Fruit fly (Drosophila melanogaster) whole organism, wandering third instar larva: ENCODE data around the gene Scgdelta.

Experiments
- CG32264 ChIP-seq: fragments of 200-800 bp; sonication (Bioruptor generic); optimal IDR thresholded peaks from 2 replicates; lab custom pipeline; 2016; ENCODE audit warnings: missing biosample characterization, missing genetic modification characterization
- CG9705 ChIP-seq: fragments of 200-800 bp; sonication (Bioruptor generic); optimal IDR thresholded peaks from 2 replicates; lab custom pipeline; 2018; ENCODE audit warnings: missing biosample characterization, mild to moderate bottlenecking, missing genetic modification characterization
- CrebA ChIP-seq: fragments of 200-800 bp; sonication (Bioruptor generic); optimal IDR thresholded peaks from 2 replicates; lab custom pipeline; 2016; ENCODE audit warnings: missing biosample characterization, mild to moderate bottlenecking, missing genetic modification characterization, borderline replicate concordance
- Dfd ChIP-seq: fragments of >200 bp; optimal IDR thresholded peaks from 2 replicates; lab custom pipeline; 2017; ENCODE audit warnings: missing biosample characterization, missing genetic modification characterization
- Dif ChIP-seq: fragments of 200-275, 200-300 bp; sonication (Bioruptor generic); optimal IDR thresholded peaks from 2 replicates; lab custom pipeline; 2018; ENCODE audit warnings: missing biosample characterization, missing genetic modification characterization; ENCODE audit not compliant: partially characterized antibody
- GATAd ChIP-seq: sonication (Bioruptor generic); optimal IDR thresholded peaks from 2 replicates; lab custom pipeline; 2016; ENCODE audit warnings: missing biosample characterization, missing genetic modification characterization
- HLH106 ChIP-seq: fragments of 200-800 bp; optimal IDR thresholded peaks from 3 replicates; lab custom pipeline; 2019; ENCODE audit warnings: missing biosample characterization, mild to moderate bottlenecking, missing genetic modification characterization, moderate library complexity
- Hr83 ChIP-seq: fragments of 200-300 bp; sonication (Bioruptor generic); optimal IDR thresholded peaks from 2 replicates; lab custom pipeline; 2016; ENCODE audit warnings: missing biosample characterization, mild to moderate bottlenecking, missing genetic modification characterization, moderate library complexity; ENCODE audit not compliant: poor library complexity, severe bottlenecking
- Mio ChIP-seq: sonication (Bioruptor generic); optimal IDR thresholded peaks from 2 replicates; lab custom pipeline; 2016; ENCODE audit warnings: missing biosample characterization, missing genetic modification characterization
- Myc ChIP-seq: fragments of >200 bp; optimal IDR thresholded peaks from 2 replicates; lab custom pipeline; 2017
- N ChIP-seq: fragments of >200 bp; optimal IDR thresholded peaks from 2 replicates; lab custom pipeline; 2018; ENCODE audit warnings: missing biosample characterization, missing external identifiers, missing genetic modification characterization
- OdsH ChIP-seq: fragments of 200-800 bp; sonication (Bioruptor generic); optimal IDR thresholded peaks from 2 replicates; lab custom pipeline; 2016; ENCODE audit warnings: missing biosample characterization, mild to moderate bottlenecking, missing genetic modification characterization
- Rel ChIP-seq, 2 experiments: fragments of 200-800 bp; sonication (Bioruptor generic) in 1 of 2; optimal IDR thresholded peaks; 2 replicates in 1 of 2; 3 replicates in 1 of 2; lab custom pipeline; 2016 to 2019; ENCODE audit warnings: mild to moderate bottlenecking in 2 of 2, missing biosample characterization in 2 of 2, missing genetic modification characterization in 2 of 2, moderate library complexity in 1 of 2
- Sp1 ChIP-seq: fragments of 200-800 bp; sonication (Bioruptor generic); optimal IDR thresholded peaks from 3 replicates; lab custom pipeline; 2019; ENCODE audit warnings: missing biosample characterization, mild to moderate bottlenecking, missing genetic modification characterization, moderate library complexity
- Vsx2 ChIP-seq: fragments of 200-300, 225-300 bp; sonication (Bioruptor generic); optimal IDR thresholded peaks from 2 replicates; lab custom pipeline; 2018; ENCODE audit warnings: missing biosample characterization, missing genetic modification characterization; ENCODE audit not compliant: partially characterized antibody
- br ChIP-seq: fragments of 200-800 bp; sonication (Bioruptor generic); optimal IDR thresholded peaks from 2 replicates; lab custom pipeline; 2016; ENCODE audit warnings: missing biosample characterization, missing genetic modification characterization
- dmrt93B ChIP-seq: fragments of 200-800 bp; sonication (Bioruptor generic); optimal IDR thresholded peaks from 2 replicates; lab custom pipeline; 2018; ENCODE audit warnings: missing biosample characterization, mild to moderate bottlenecking, missing genetic modification characterization
- dsf ChIP-seq: sonication (Bioruptor generic); optimal IDR thresholded peaks from 2 replicates; lab custom pipeline; 2016; ENCODE audit warnings: missing biosample characterization, missing genetic modification characterization, borderline replicate concordance
- ey ChIP-seq: fragments of 200-800 bp; sonication (Bioruptor generic); optimal IDR thresholded peaks from 2 replicates; lab custom pipeline; 2016; ENCODE audit warnings: missing biosample characterization, missing genetic modification characterization
- foxo ChIP-seq, 2 experiments: fragments of 200-800 bp; sonication (Bioruptor generic); optimal IDR thresholded peaks; 2 replicates in 1 of 2; 3 replicates in 1 of 2; lab custom pipeline; 2016 to 2017; ENCODE audit warnings: missing biosample characterization in 2 of 2, missing genetic modification characterization in 2 of 2
- fru ChIP-seq: fragments of 200-800 bp; sonication (Bioruptor generic); optimal IDR thresholded peaks from 3 replicates; lab custom pipeline; 2016; ENCODE audit warnings: missing biosample characterization, mild to moderate bottlenecking, missing genetic modification characterization
- h ChIP-seq: fragments of 200-800 bp; sonication (Bioruptor generic); optimal IDR thresholded peaks from 3 replicates; lab custom pipeline; 2016; ENCODE audit warnings: missing biosample characterization, mild to moderate bottlenecking, missing genetic modification characterization
- jim ChIP-seq: fragments of 175-275, 200-325 bp; sonication (Bioruptor generic); optimal IDR thresholded peaks from 2 replicates; lab custom pipeline; 2016; ENCODE audit warnings: missing biosample characterization, mild to moderate bottlenecking, missing genetic modification characterization
- pan ChIP-seq: fragments of >200 bp; optimal IDR thresholded peaks from 2 replicates; lab custom pipeline; 2017
- psq ChIP-seq: fragments of 200-800 bp; sonication (Bioruptor generic); optimal IDR thresholded peaks from 3 replicates; lab custom pipeline; 2017; ENCODE audit warnings: missing biosample characterization, mild to moderate bottlenecking, missing genetic modification characterization, moderate library complexity
- sv ChIP-seq: fragments of 200-800 bp; sonication (Bioruptor generic); optimal IDR thresholded peaks from 3 replicates; lab custom pipeline; 2016; ENCODE audit warnings: missing biosample characterization, missing genetic modification characterization
- tai ChIP-seq: sonication (Bioruptor generic); optimal IDR thresholded peaks from 2 replicates; lab custom pipeline; 2016; ENCODE audit warnings: missing biosample characterization, missing genetic modification characterization
- usp ChIP-seq: fragments of >200 bp; optimal IDR thresholded peaks from 2 replicates; lab custom pipeline; 2017; ENCODE audit warnings: missing biosample characterization, missing genetic modification characterization
- woc ChIP-seq: sonication (Bioruptor generic); optimal IDR thresholded peaks from 2 replicates; lab custom pipeline; 2016; ENCODE audit warnings: missing biosample characterization, mild to moderate bottlenecking, missing genetic modification characterization

Scgdelta gene

DNA sequence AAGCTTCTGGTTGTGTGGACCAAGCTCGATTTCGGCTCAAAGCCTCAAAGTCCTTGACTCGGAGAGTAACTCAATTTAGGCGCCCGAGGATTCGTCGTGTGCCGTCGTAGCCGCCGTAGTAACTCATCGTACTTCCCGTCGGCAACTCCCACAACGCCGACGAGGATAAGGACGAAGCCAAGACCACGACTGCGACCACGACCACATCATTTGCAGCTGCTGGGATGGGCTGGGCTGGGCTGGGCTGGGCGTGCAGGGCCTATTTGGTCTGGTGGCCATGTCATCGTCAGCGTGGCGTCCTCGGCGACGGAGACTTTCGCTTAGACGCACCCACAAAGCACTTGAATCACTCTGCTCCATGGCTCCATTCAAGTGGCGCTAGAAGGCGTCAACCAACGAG, 18.8 kb downstream of the Scgdelta start:
- TF ChIP-seq dmrt93B (GFP tag; lab: Kevin White, UChicago) (no peak), Myc (no peak), Dfd (no peak), Vsx2 (GFP tag; lab: Kevin White, UChicago) (no peak), tai (GFP tag; lab: Kevin White, UChicago) (no peak), Mio (no peak), OdsH (GFP tag; lab: Kevin White, UChicago) (no peak), fru (GFP tag; lab: Kevin White, UChicago) (no peak), Dif (GFP tag; lab: Kevin White, UChicago) (no peak), usp (GFP tag; lab: Kevin White, UChicago) (no peak), pan (lab: Kevin White, UChicago) (no peak), ey (no peak), HLH106 (tag; lab: Kevin White, UChicago) (no peak), psq (GFP tag; lab: Kevin White, UChicago) (no peak), CG32264 (GFP tag; lab: Kevin White, UChicago) (no peak), Hr83 (no peak), N (GFP tag; lab: Kevin White, UChicago) (no peak), GATAd (no peak)

DNA sequence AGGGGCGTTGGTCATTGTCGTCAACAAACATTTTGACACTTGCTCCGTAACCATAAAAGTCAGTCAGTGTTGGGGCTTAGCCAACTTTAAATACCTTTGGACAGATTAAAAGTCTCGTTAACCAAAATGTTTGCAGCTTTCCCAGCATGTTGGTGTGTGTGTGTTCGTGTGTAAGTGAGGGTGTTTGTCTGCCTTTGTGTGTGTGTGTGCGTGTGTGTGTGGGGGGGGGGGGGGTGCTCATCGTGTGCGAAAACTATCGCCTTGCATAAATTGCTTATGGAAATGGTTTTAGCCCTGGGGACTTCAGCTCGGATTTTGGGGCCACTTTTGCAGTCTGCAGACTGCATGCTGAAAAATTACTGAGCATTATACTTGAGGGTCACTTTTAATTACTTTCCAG, 39.0 kb downstream of the Scgdelta start:
- TF ChIP-seq GATAd (no peak), Hr83 (no peak), woc (no peak), jim (GFP tag; lab: Kevin White, UChicago) (no peak), sv (GFP tag; lab: Kevin White, UChicago) (no peak), usp (GFP tag; lab: Kevin White, UChicago) (no peak), dsf (GFP tag; lab: Kevin White, UChicago) (no peak), Dfd (peak; percentile 92)
- TF ChIP-seq, all 38 proteins: peak for 1

DNA sequence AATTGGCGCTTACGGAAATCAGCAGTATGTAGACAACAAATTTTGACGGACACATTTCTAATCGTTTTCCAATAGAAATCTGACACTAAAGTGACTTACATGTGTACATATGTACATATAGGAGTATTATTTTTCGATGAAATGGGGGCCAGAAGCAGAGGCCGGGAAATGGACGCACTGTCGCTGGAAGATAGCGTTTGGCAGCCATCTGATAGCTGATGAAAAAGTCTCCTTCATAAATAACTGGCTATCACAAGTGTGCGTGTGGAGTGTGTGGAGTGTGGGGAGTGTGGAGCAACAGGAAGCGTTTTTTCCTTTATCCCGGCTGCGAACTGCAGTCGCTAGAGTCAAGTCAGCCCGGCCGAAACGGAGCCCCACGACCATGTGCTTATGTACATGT, 43.8 kb downstream of the Scgdelta start, which contains the start of gene CG3795:
TSS of gene CG3795 (minus strand) at position 101 of the 400 bp plus-strand sequence.
- TF ChIP-seq fru (GFP tag; lab: Kevin White, UChicago), result no peak
- TF ChIP-seq woc, result no peak
- no peak for TF ChIP-seq jim (GFP tag; lab: Kevin White, UChicago)
- TF ChIP-seq CG9705 (GFP tag; lab: Kevin White, UChicago), result no peak
- no peak for TF ChIP-seq CG32264 (GFP tag; lab: Kevin White, UChicago)
- TF ChIP-seq tai (GFP tag; lab: Kevin White, UChicago), result no peak
- TF ChIP-seq br (GFP tag; lab: Kevin White, UChicago), result no peak
- no peak for TF ChIP-seq Mio
- TF ChIP-seq HLH106 (tag; lab: Kevin White, UChicago), result no peak
- TF ChIP-seq CrebA (GFP tag; lab: Kevin White, UChicago), result no peak

DNA sequence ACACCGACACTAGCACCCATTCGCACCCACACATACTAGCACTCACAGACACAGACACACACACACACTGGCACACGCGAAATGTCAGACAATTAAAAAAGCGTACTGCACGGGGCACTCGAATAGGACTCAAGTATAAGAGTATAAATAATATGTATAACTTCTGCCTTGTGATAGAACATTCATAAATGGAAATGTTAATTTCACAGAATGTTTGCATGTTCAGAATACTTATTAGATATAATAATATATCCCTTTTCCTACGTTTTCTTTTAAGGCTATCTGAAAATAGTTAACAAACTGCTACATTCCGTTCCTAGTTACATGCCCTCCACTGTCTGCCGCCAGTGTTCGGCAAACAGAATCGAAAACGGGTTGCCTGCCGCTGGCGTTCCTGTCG, 47.9 kb downstream of the Scgdelta start:
- TF ChIP-seq Dif (GFP tag; lab: Kevin White, UChicago), result no peak
- no peak for TF ChIP-seq sv (GFP tag; lab: Kevin White, UChicago)
- peak; percentile 32 for TF ChIP-seq HLH106 (tag; lab: Kevin White, UChicago)
- TF ChIP-seq foxo (GFP tag; optimal IDR thresholded peaks at IDR 0.05; lab: Kevin White, UChicago), result peak in 1 of 2 experiments; percentile 40
- TF ChIP-seq fru (GFP tag; lab: Kevin White, UChicago), result peak; percentile 51
- TF ChIP-seq jim (GFP tag; lab: Kevin White, UChicago), result no peak
- TF ChIP-seq CrebA (GFP tag; lab: Kevin White, UChicago), result no peak
- TF ChIP-seq Mio, result no peak
- TF ChIP-seq Sp1 (GFP tag; lab: Kevin White, UChicago), result peak; percentile 3
- TF ChIP-seq usp (GFP tag; lab: Kevin White, UChicago), result no peak

DNA sequence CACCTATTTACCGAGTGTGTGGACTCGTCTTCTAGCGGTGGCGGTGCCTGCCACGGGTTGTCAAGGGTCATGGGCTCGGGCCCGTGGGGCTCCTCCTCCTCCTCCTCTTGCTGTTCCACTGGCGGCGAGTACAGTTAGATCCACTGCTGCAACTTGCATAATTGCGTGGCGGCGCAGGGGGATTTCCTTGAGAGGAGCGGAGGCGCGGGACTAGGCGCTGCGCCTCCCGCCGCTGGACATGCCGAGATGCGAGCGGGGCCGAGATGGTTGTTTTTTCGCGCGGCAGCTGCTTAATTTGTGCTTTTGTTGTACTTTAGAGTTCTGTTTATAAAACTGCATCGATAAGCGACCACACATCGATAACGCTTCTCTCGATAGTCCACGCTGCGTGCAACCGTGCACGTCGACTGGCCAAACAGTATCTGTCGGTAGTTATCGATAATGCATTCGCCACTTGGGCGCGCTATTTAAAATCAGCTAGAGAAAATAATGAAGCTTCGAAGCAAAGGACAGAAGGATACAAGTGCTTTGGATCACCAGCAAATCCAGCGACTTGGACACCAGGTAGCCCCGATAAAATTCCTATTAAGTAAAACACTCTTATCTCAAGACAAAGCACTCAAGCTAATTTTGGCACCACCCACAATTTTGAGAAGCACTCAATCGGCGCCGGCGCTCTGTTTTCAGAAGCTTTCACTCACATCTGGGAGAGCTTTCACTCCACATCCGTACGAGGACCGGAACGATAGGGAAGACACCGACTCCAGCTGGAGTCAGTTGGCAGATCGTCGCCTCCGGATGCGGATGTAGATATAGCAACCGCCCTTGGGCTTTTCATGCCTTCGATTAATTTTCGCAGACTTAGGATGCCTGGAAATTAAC, 58.1 kb downstream of the Scgdelta start, which contains the start of gene a6:
TSS of gene a6 (minus strand) at position 361 of the 882 bp plus-strand sequence.
- TF ChIP-seq h (GFP tag; lab: Kevin White, UChicago) (peak; percentile 6), CG9705 (GFP tag; lab: Kevin White, UChicago) (no peak), Rel (GFP tag; optimal IDR thresholded peaks at IDR 0.05; lab: Kevin White, UChicago) (no peak), Rel (tag; optimal IDR thresholded peaks at IDR 0.05; lab: Kevin White, UChicago) (peak; percentile 31)
